Fruit fly (Drosophila melanogaster): ENCODE results near the gene CG17544.

CG17544 gene

dm6 chr2L:19358017-19358471 lies 40.2 kb downstream of the CG17544 start (continued):
- TF ChIP-seq TFAM (GFP tag; optimal IDR thresholded peaks at IDR 0.05) (no peak), CG10462 (GFP tag; optimal IDR thresholded peaks at IDR 0.05) (peak; percentile 11), z (GFP tag; IDR thresholded peaks at IDR 0.05) (peak; percentile 59; the same call in 2 of the 3 replicates), Hr39 (optimal IDR thresholded peaks at IDR 0.05) (no peak), CG30020 (tag; optimal IDR thresholded peaks at IDR 0.05) (no peak), Abd-B (GFP tag; optimal IDR thresholded peaks at IDR 0.05) (peak; percentile 29), crc (GFP tag; optimal IDR thresholded peaks at IDR 0.05) (peak; percentile 18), CG15514 (GFP tag; optimal IDR thresholded peaks at IDR 0.05) (no peak), CG10979 (tag; optimal IDR thresholded peaks at IDR 0.05) (peak; percentile 72), CG11696 (GFP tag; IDR thresholded peaks at IDR 0.05) (no peak), CG3281 (GFP tag; optimal IDR thresholded peaks at IDR 0.05) (no peak), ato (GFP tag; IDR thresholded peaks at IDR 0.05; ENCODE audit: partially characterized antibody) (no peak), CG18262 (tag; optimal IDR thresholded peaks at IDR 0.05) (peak; percentile 65), CG3847 (GFP tag; IDR thresholded peaks at IDR 0.05) (peak; percentile 34; the same call in 1 of the 2 replicates), Ets97D (GFP tag; optimal IDR thresholded peaks at IDR 0.05) (peak; percentile 10), NC2β (GFP tag; optimal IDR thresholded peaks at IDR 0.05) (peak; percentile 18), sens (GFP tag) (peak; percentile 96), nom (GFP tag; optimal IDR thresholded peaks at IDR 0.05) (peak; percentile 62), Ada2b (GFP tag; IDR thresholded peaks at IDR 0.05) (peak; percentile 27; the same call in 1 of the 2 replicates), CG4360 (GFP tag; IDR thresholded peaks at IDR 0.05) (peak; percentile 70), wek (GFP tag; optimal IDR thresholded peaks at IDR 0.05) (peak; percentile 52), croc (GFP tag; conservative IDR thresholded peaks at IDR 0.05) (no peak; the same call in 2 of the 3 replicates), Fer3 (tag; optimal IDR thresholded peaks at IDR 0.05) (no peak), rib (GFP tag; IDR thresholded peaks at IDR 0.05) (no peak), corto (GFP tag; optimal IDR thresholded peaks at IDR 0.05) (no peak), Bgb (GFP tag; IDR thresholded peaks at IDR 0.05; ENCODE audit: partially characterized antibody) (no peak), CG2678 (tag; optimal IDR thresholded peaks at IDR 0.05) (peak; percentile 47), Rx (GFP tag; IDR thresholded peaks at IDR 0.05) (peak; percentile 41; the same call in 1 of the 2 replicates), CG17186 (GFP tag; optimal IDR thresholded peaks at IDR 0.05) (no peak), Ravus (GFP tag; IDR thresholded peaks at IDR 0.05) (no peak), CG18764 (GFP tag; optimal IDR thresholded peaks at IDR 0.05) (peak; percentile 11), sens-2 (GFP tag; IDR thresholded peaks at IDR 0.05) (peak; percentile 70; the same call in 1 of the 2 replicates), Dp (GFP tag; optimal IDR thresholded peaks at IDR 0.05) (no peak), CG33213 (GFP tag; optimal IDR thresholded peaks at IDR 0.05) (peak; percentile 50), Nf-YA (GFP tag; IDR thresholded peaks at IDR 0.05) (no peak), CG2199 (GFP tag; IDR thresholded peaks at IDR 0.05) (0 out of 3 replicates have a peak, but pooled peaks have one; percentile 30), ems (GFP tag; optimal IDR thresholded peaks at IDR 0.05) (peak; percentile 21), CG2889 (GFP tag; IDR thresholded peaks at IDR 0.05) (no peak), ci (GFP tag; IDR thresholded peaks at IDR 0.05) (peak; percentile 74; the same call in 1 of the 3 replicates), Camta (GFP tag; optimal IDR thresholded peaks at IDR 0.05) (peak; percentile 23), E2f1 (GFP tag; IDR thresholded peaks at IDR 0.05) (0 out of 2 replicates have a peak, but pooled peaks have one; percentile 26), psq (GFP tag; optimal IDR thresholded peaks at IDR 0.05) (peak; percentile 26), Kr (GFP tag; optimal IDR thresholded peaks at IDR 0.05) (peak; percentile 68), CG8388 (GFP tag; optimal IDR thresholded peaks at IDR 0.05) (peak; percentile 60), CG4707 (GFP tag; optimal IDR thresholded peaks at IDR 0.05) (peak; percentile 25), CG34376 (GFP tag; optimal IDR thresholded peaks at IDR 0.05) (no peak), CG7963 (GFP tag; IDR thresholded peaks at IDR 0.05; ENCODE audit: partially characterized antibody) (no peak), Dfd (GFP tag; optimal IDR thresholded peaks at IDR 0.05) (no peak), cad (GFP tag; optimal IDR thresholded peaks at IDR 0.05) (no peak), HHEX (GFP tag; optimal IDR thresholded peaks at IDR 0.05) (peak; percentile 37), chinmo (GFP tag; IDR thresholded peaks at IDR 0.05; ENCODE audit: partially characterized antibody) (no peak)
